Worm (Caenorhabditis elegans): ENCODE results near the gene hda-6.
"Not testable (repeated sequence)": the region's sequence is repeated elsewhere in the genome, so short reads cannot be mapped to it uniquely, and the experiment has no call there.

hda-6 gene

ce11 chrIV:5313011-5313410 lies 51.1 kb downstream of the hda-6 start, which contains the start of the genes msp-59 and ZK354.2:
msp-59 (minus strand) TSS chrIV:5313111.
ZK354.2 (plus strand) TSS chrIV:5313405.
- TF ChIP-seq ceh-2, pha-4, unc-86 (tag; optimal IDR thresholded peaks at IDR 0.05): not testable (repeated sequence)

- TF ChIP-seq hlh-13 (GFP tag; optimal IDR thresholded peaks at IDR 0.05) (no peak), hlh-15 (tag; optimal IDR thresholded peaks at IDR 0.05) (no peak), eyg-1 (tag; optimal IDR thresholded peaks at IDR 0.05) (no peak), dmd-4 (tag; optimal IDR thresholded peaks at IDR 0.05; ENCODE audit: borderline replicate concordance) (no peak)
These were observed 54.4 kb downstream of the hda-6 start, which contains the start of gene ZK354.3 for ce11 chrIV:5309742-5310141. ZK354.3 (plus strand) TSS chrIV:5310042.

- not testable (repeated sequence) for TF ChIP-seq ceh-31 (tag; optimal IDR thresholded peaks at IDR 0.05); ama-1 (optimal IDR thresholded peaks at IDR 0.05); ztf-16 (tag; optimal IDR thresholded peaks at IDR 0.05)
These were observed 56.0 kb downstream of the hda-6 start, which contains the start of the genes ZK354.9 and msp-58 for ce11 chrIV:5308046-5308643. ZK354.9 (minus strand) TSS chrIV:5308146. msp-58 (plus strand) TSS chrIV:5308593.

Data from whole organism, late embryonic.